Worm (Caenorhabditis elegans) whole organism, mixed stage, embryonic: ENCODE measurements around the gene F37C12.10.

Source experiments
- M03D4.4 ChIP-seq: sonication (generic microtip); optimal IDR thresholded peaks from 2 replicates; lab custom pipeline; 2017; ENCODE audit warnings: mild to moderate bottlenecking, missing genetic modification characterization, missing compliant biosample characterization
- bed-3 ChIP-seq: fragments of 200-800 bp; sonication (Bioruptor generic); optimal IDR thresholded peaks from 3 replicates; lab custom pipeline; 2018; ENCODE audit warnings: mild to moderate bottlenecking, missing genetic modification characterization, moderate library complexity, missing compliant biosample characterization
- blmp-1 ChIP-seq: fragments of 150-350 bp; optimal IDR thresholded peaks from 2 replicates; lab custom pipeline; 2014; ENCODE audit warnings: missing biosample characterization, missing genetic modification characterization
- ceh-39 ChIP-seq: fragments of 150-350 bp; optimal IDR thresholded peaks from 2 replicates; lab custom pipeline; 2014; ENCODE audit warnings: missing biosample characterization, missing genetic modification characterization
- ceh-43 ChIP-seq: fragments of 200-800 bp; sonication (Bioruptor generic); optimal IDR thresholded peaks from 2 replicates; lab custom pipeline; 2018; ENCODE audit warnings: mild to moderate bottlenecking, missing genetic modification characterization, moderate library complexity, missing compliant biosample characterization
- ceh-83 ChIP-seq: fragments of 200-800 bp; sonication (Bioruptor generic); optimal IDR thresholded peaks from 2 replicates; lab custom pipeline; 2018; ENCODE audit warnings: mild to moderate bottlenecking, missing genetic modification characterization, missing compliant biosample characterization
- ces-1 ChIP-seq: fragments of 150-350 bp; optimal IDR thresholded peaks from 2 replicates; lab custom pipeline; 2014; ENCODE audit warnings: missing biosample characterization, missing genetic modification reagents, missing genetic modification characterization
- cnd-1 ChIP-seq: fragments of 200-800 bp; sonication (Bioruptor generic); optimal IDR thresholded peaks from 2 replicates; lab custom pipeline; 2018; ENCODE audit warnings: mild to moderate bottlenecking, missing genetic modification characterization, missing compliant biosample characterization
- drap-1 ChIP-seq: fragments of 200-800 bp; sonication (Bioruptor generic); optimal IDR thresholded peaks from 3 replicates; lab custom pipeline; 2018; ENCODE audit warnings: mild to moderate bottlenecking, missing genetic modification characterization, missing compliant biosample characterization
- elt-1 ChIP-seq: sonication (generic microtip); optimal IDR thresholded peaks from 2 replicates; lab custom pipeline; 2017; ENCODE audit warnings: missing genetic modification characterization, mild to moderate bottlenecking, missing compliant biosample characterization, antibody characterized with exemption, moderate library complexity, borderline replicate concordance; ENCODE audit not compliant: insufficient read depth
- elt-3 ChIP-seq: fragments of 150-350 bp; optimal IDR thresholded peaks from 2 replicates; lab custom pipeline; 2014; ENCODE audit warnings: missing biosample characterization, missing genetic modification characterization
- flh-1 ChIP-seq: fragments of 200-800 bp; sonication (Bioruptor generic); optimal IDR thresholded peaks from 2 replicates; lab custom pipeline; 2018; ENCODE audit warnings: mild to moderate bottlenecking, missing genetic modification characterization, moderate library complexity, missing compliant biosample characterization
- ham-2 ChIP-seq: fragments of 200-800 bp; sonication (Bioruptor generic); optimal IDR thresholded peaks from 2 replicates; lab custom pipeline; 2018; ENCODE audit warnings: mild to moderate bottlenecking, missing genetic modification characterization, missing compliant biosample characterization
- hlh-1 ChIP-seq: fragments of 150-350 bp; optimal IDR thresholded peaks from 2 replicates; lab custom pipeline; 2014; ENCODE audit warnings: missing biosample characterization, missing genetic modification reagents, missing genetic modification characterization
- lin-13 ChIP-seq: fragments of 150-350 bp; optimal IDR thresholded peaks from 2 replicates; lab custom pipeline; 2014; ENCODE audit warnings: missing biosample characterization, missing genetic modification characterization
- lin-32 ChIP-seq: fragments of 200-800 bp; sonication (Bioruptor generic); optimal IDR thresholded peaks from 2 replicates; lab custom pipeline; 2018; ENCODE audit warnings: mild to moderate bottlenecking, missing genetic modification characterization, missing compliant biosample characterization
- lsy-2 ChIP-seq: fragments of 150-350 bp; optimal IDR thresholded peaks from 2 replicates; lab custom pipeline; 2014; ENCODE audit warnings: missing biosample characterization, missing genetic modification characterization
- mep-1 ChIP-seq: fragments of 150-350 bp; optimal IDR thresholded peaks from 2 replicates; lab custom pipeline; 2017; ENCODE audit warnings: missing biosample characterization, missing genetic modification reagents, missing genetic modification characterization, inconsistent platforms
- mls-2 ChIP-seq: sonication (generic microtip); optimal IDR thresholded peaks from 2 replicates; lab custom pipeline; 2016; ENCODE audit warnings: mild to moderate bottlenecking, missing genetic modification characterization, moderate library complexity, missing compliant biosample characterization
- nhr-12 ChIP-seq: fragments of 150-350 bp; optimal IDR thresholded peaks from 2 replicates; lab custom pipeline; 2014; ENCODE audit warnings: missing biosample characterization, missing genetic modification characterization
- nhr-2 ChIP-seq: fragments of 150-350 bp; optimal IDR thresholded peaks from 2 replicates; lab custom pipeline; 2014; ENCODE audit warnings: missing biosample characterization, missing genetic modification characterization
- nhr-237 ChIP-seq: fragments of 150-350 bp; optimal IDR thresholded peaks from 2 replicates; lab custom pipeline; 2014; ENCODE audit warnings: missing biosample characterization, missing genetic modification characterization
- nhr-28 ChIP-seq: fragments of 150-350 bp; optimal IDR thresholded peaks from 2 replicates; lab custom pipeline; 2014; ENCODE audit warnings: missing biosample characterization, missing genetic modification characterization
- nhr-76 ChIP-seq: sonication (generic microtip); optimal IDR thresholded peaks from 2 replicates; lab custom pipeline; 2017; ENCODE audit warnings: missing biosample characterization, missing genetic modification characterization
- pha-4 ChIP-seq: fragments of 150-350 bp; optimal IDR thresholded peaks from 2 replicates; lab custom pipeline; 2018; ENCODE audit warnings: missing biosample characterization, missing genetic modification reagents, missing genetic modification characterization
- sem-2 ChIP-seq: fragments of 200-800 bp; sonication (Bioruptor generic); optimal IDR thresholded peaks from 2 replicates; lab custom pipeline; 2018; ENCODE audit warnings: mild to moderate bottlenecking, missing genetic modification characterization, missing compliant biosample characterization
- snpc-4 ChIP-seq: fragments of 150-350 bp; optimal IDR thresholded peaks from 2 replicates; lab custom pipeline; 2014; ENCODE audit warnings: missing biosample characterization, missing genetic modification characterization
- sptf-1 ChIP-seq: sonication (generic microtip); optimal IDR thresholded peaks from 2 replicates; lab custom pipeline; 2017; ENCODE audit warnings: mild to moderate bottlenecking, missing genetic modification characterization, moderate library complexity, missing compliant biosample characterization
- tbx-8 ChIP-seq: fragments of 200-800 bp; sonication (Bioruptor generic); optimal IDR thresholded peaks from 2 replicates; lab custom pipeline; 2018; ENCODE audit warnings: mild to moderate bottlenecking, missing genetic modification characterization, moderate library complexity, missing compliant biosample characterization
- unc-120 ChIP-seq: sonication (generic microtip); optimal IDR thresholded peaks from 2 replicates; lab custom pipeline; 2017; ENCODE audit warnings: missing genetic modification characterization, missing compliant biosample characterization; ENCODE audit not compliant: poor library complexity, severe bottlenecking
- unc-39 ChIP-seq: fragments of 150-350 bp; optimal IDR thresholded peaks from 2 replicates; lab custom pipeline; 2014; ENCODE audit warnings: missing biosample characterization, missing genetic modification characterization
- unc-62 ChIP-seq: fragments of 150-350 bp; optimal IDR thresholded peaks from 2 replicates; lab custom pipeline; 2014; ENCODE audit warnings: missing biosample characterization, missing genetic modification reagents, missing genetic modification characterization
- zip-8 ChIP-seq: fragments of 150-350 bp; optimal IDR thresholded peaks from 2 replicates; lab custom pipeline; 2014; ENCODE audit warnings: missing biosample characterization, missing genetic modification characterization
- ztf-11 ChIP-seq: fragments of 150-350 bp; optimal IDR thresholded peaks from 2 replicates; lab custom pipeline; 2014; ENCODE audit warnings: missing biosample characterization, missing genetic modification characterization

F37C12.10 gene

DNA sequence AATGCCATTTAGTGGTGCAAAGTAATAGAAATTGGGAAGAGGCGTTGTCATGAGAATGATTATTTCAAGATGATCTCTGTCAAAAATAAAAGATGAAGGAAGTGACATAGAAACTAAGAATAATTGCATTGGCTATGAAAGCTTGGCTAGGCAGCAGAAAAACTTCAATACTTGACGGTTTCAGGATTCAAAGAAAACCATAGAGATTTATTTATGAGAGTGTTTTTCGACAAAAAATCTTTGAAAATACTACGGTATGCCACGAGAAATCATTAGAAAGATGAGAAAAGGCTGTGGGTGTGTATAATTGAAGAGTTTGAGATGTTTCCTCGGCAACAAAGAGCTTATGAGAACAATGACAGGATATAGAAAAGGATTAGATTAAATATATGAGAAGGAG, 2.7 kb downstream of the F37C12.10 start, which contains the start of gene F37C12.14:
Gene F37C12.14 (minus strand): TSS at position 101 of the 400 bp plus-strand sequence.
- TF ChIP-seq nhr-76 (tag; lab: Kevin White, UChicago) = no peak
- no peak for TF ChIP-seq drap-1 (GFP tag; lab: Kevin White, UChicago)
- no peak for TF ChIP-seq elt-3 (tag; lab: Kevin White, UChicago)
- TF ChIP-seq ham-2 (GFP tag; lab: Kevin White, UChicago) = no peak
- no peak for TF ChIP-seq nhr-28 (tag; lab: Kevin White, UChicago)
- no peak for TF ChIP-seq ceh-43 (GFP tag; lab: Kevin White, UChicago)

DNA sequence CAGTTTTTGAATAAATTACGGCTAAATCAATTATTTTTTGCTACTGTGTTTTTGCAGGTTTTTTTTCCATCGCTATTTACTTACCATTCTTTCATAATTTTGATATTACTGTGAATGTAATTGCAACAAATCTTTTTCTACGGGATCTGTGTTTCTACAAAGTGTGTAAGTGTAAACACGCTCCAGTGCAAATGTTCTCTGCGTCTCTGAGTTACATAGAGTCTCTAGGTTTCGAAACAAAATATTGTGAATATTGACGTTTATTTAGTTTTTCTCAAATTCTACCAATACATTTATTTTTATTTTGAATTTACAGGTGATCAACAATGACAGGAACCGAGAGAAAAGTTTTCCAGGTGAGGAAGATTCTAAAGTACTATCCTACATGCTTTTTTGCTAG, 4.2 kb downstream of the F37C12.10 start, which contains the start of gene yju-2:
Gene yju-2 (plus strand): TSS at position 315 of the 400 bp plus-strand sequence.
- TF ChIP-seq drap-1 (GFP tag; lab: Kevin White, UChicago) (no peak), nhr-237 (tag; lab: Kevin White, UChicago) (peak; percentile 47), elt-3 (tag; lab: Kevin White, UChicago) (no peak), lin-13 (tag; lab: Kevin White, UChicago) (no peak), ham-2 (GFP tag; lab: Kevin White, UChicago) (no peak), sem-2 (GFP tag; lab: Kevin White, UChicago) (no peak), elt-1 (tag; lab: Kevin White, UChicago) (no peak), ceh-39 (tag; lab: Kevin White, UChicago) (peak; percentile 24), ces-1 (GFP tag; lab: Kevin White, UChicago) (peak; percentile 69), lin-32 (no peak), nhr-28 (tag; lab: Kevin White, UChicago) (no peak), flh-1 (GFP tag; lab: Kevin White, UChicago) (no peak), ztf-11 (tag; lab: Kevin White, UChicago) (no peak), M03D4.4 (no peak), tbx-8 (no peak), mls-2 (tag; lab: Kevin White, UChicago) (no peak), unc-39 (tag; lab: Kevin White, UChicago) (no peak), bed-3 (GFP tag; lab: Kevin White, UChicago) (no peak), nhr-76 (tag; lab: Kevin White, UChicago) (no peak), pha-4 (tag; lab: Kevin White, UChicago) (peak; percentile 82), blmp-1 (tag; lab: Kevin White, UChicago) (no peak), nhr-12 (tag; lab: Kevin White, UChicago) (no peak), sptf-1 (tag; lab: Kevin White, UChicago) (peak; percentile 4), hlh-1 (tag; lab: Kevin White, UChicago) (no peak), mep-1 (no peak), snpc-4 (no peak), nhr-2 (tag; lab: Kevin White, UChicago) (no peak), cnd-1 (tag; lab: Kevin White, UChicago) (no peak), unc-120 (no peak), lsy-2 (tag; lab: Kevin White, UChicago) (peak; percentile 70), unc-62 (no peak), ceh-83 (GFP tag; lab: Kevin White, UChicago) (no peak)

DNA sequence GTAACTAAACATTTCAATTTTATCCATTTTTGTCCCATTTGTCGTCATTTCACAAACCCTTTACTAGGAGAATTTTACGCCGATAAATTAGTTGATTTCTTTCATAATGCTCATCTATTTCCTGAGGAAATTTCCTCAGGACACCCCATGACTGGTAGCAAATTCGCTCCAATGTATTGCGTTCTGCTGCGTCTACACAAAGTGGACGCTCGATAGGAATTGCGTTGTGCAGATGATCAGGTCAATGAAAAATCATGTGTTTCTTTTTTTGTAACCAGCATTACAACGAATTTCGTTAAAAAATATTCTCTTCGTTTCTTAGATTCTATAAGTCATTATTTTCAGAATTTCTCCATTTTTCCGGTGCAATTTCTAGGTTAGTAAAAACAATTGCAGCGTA, 6.4 kb downstream of the F37C12.10 start, which contains the start of gene epg-4:
Gene epg-4 (plus strand): TSS at position 346 of the 400 bp plus-strand sequence.
- no peak for TF ChIP-seq zip-8
- peak; percentile 12 for TF ChIP-seq mls-2 (tag; lab: Kevin White, UChicago)
- no peak for TF ChIP-seq sem-2 (GFP tag; lab: Kevin White, UChicago)
- no peak for TF ChIP-seq unc-62
- peak; percentile 41 for TF ChIP-seq sptf-1 (tag; lab: Kevin White, UChicago)
- TF ChIP-seq mep-1 = peak; percentile 67
- peak; percentile 7 for TF ChIP-seq lsy-2 (tag; lab: Kevin White, UChicago)
- peak; percentile 8 for TF ChIP-seq hlh-1 (tag; lab: Kevin White, UChicago)

DNA sequence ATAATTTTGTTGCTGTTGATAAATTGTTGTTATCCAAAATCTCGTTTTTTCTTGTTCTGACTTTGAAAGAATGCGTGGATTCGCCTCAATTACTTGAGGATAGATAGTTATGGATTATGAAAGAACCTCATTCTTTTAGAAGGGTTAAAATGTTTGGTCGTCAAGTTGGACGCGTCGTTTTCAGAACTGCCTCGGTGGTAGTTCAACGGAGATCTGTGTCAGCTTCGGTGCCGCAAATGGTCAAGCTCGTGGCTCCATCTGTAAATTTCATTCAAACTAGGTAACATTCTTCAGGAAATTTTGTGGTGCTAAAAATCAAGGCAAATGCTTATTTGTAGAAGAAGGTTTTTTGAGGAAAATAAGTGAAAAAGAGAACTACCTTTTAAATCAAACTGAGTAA, 7.6 kb downstream of the F37C12.10 start, which contains the start of gene ndab-2:
Gene ndab-2 (plus strand): TSS at position 140 of the 400 bp plus-strand sequence.
- TF ChIP-seq nhr-2 (tag; lab: Kevin White, UChicago) (no peak), blmp-1 (tag; lab: Kevin White, UChicago) (no peak), sem-2 (GFP tag; lab: Kevin White, UChicago) (no peak), lin-13 (tag; lab: Kevin White, UChicago) (no peak), unc-62 (no peak), ceh-39 (tag; lab: Kevin White, UChicago) (no peak), ceh-83 (GFP tag; lab: Kevin White, UChicago) (no peak), hlh-1 (tag; lab: Kevin White, UChicago) (no peak), unc-120 (no peak), ces-1 (GFP tag; lab: Kevin White, UChicago) (no peak), tbx-8 (no peak), ham-2 (GFP tag; lab: Kevin White, UChicago) (no peak)
- TF ChIP-seq, all 35 proteins: peak for 0
